Fruit fly (Drosophila melanogaster): Measurements from ENCODE around the gene CG6321.

Gene CG6321

DNA sequence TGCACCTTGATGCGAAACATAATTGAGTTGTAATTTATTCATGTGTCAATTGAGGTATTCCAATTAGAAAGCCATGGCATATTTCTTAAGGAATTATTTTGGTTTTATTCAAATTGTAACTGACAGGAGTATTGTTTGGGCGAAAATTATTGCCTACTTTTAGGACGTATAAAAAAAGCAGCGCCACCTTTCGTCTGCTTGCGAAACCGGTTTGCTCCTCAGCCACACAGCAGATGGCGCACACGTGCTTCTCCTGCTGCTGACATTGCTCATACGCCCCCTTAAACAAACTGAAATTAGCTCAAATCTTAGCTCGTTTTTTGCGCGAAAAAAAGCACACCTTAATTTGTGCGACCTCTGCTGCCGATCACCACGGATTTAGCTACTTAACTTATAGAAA is 13.1 kb downstream of the CG6321 start (continued):
- peak; percentile 65 for TF ChIP-seq CG9817 (tag; optimal IDR thresholded peaks at IDR 0.05)
- peak; percentile 42; the same call in 1 of the 2 replicates for TF ChIP-seq ttk (GFP tag; IDR thresholded peaks at IDR 0.05)
- TF ChIP-seq ken (GFP tag; IDR thresholded peaks at IDR 0.05): peak; percentile 80; the same call in 2 of the 3 replicates
- peak; percentile 79 for TF ChIP-seq az2 (GFP tag; optimal IDR thresholded peaks at IDR 0.05)
- TF ChIP-seq CG12744 (GFP tag; optimal IDR thresholded peaks at IDR 0.05): peak; percentile 85
- peak; percentile 54 for TF ChIP-seq CG4707 (GFP tag; optimal IDR thresholded peaks at IDR 0.05)
- peak; percentile 78 for TF ChIP-seq caup (GFP tag; optimal IDR thresholded peaks at IDR 0.05; ENCODE audit: severe bottlenecking)
- no peak for TF ChIP-seq CG7745 (tag; optimal IDR thresholded peaks at IDR 0.05)
- peak; percentile 69 for TF ChIP-seq CG13424 (tag; optimal IDR thresholded peaks at IDR 0.05)
- peak; percentile 81 for TF ChIP-seq Dbx (GFP tag; IDR thresholded peaks at IDR 0.05)
- TF ChIP-seq ems (GFP tag; optimal IDR thresholded peaks at IDR 0.05): peak; percentile 50
- peak; percentile 53 for TF ChIP-seq Aef1 (GFP tag; IDR thresholded peaks at IDR 0.05)
- TF ChIP-seq CG10267 (tag; optimal IDR thresholded peaks at IDR 0.05): peak; percentile 57
- peak; percentile 69 for TF ChIP-seq CG12236 (GFP tag; optimal IDR thresholded peaks at IDR 0.05)
- no peak for TF ChIP-seq zfh2 (GFP tag; optimal IDR thresholded peaks at IDR 0.05)
- peak; percentile 81 for TF ChIP-seq Meics (GFP tag; optimal IDR thresholded peaks at IDR 0.05)
- peak; percentile 55 for TF ChIP-seq CG10274 (GFP tag; optimal IDR thresholded peaks at IDR 0.05)
- TF ChIP-seq CG31441 (GFP tag; IDR thresholded peaks at IDR 0.05): peak; percentile 44; the same call in 1 of the 2 replicates
- no peak for TF ChIP-seq Sin3A (optimal IDR thresholded peaks at IDR 0.05)
- peak; percentile 55 for TF ChIP-seq fd96Cb (tag; optimal IDR thresholded peaks at IDR 0.05)
- TF ChIP-seq CG14860 (GFP tag; IDR thresholded peaks at IDR 0.05; ENCODE audit: partially characterized antibody): no peak
- TF ChIP-seq dm (GFP tag; optimal IDR thresholded peaks at IDR 0.05): peak; percentile 69
- peak; percentile 48 for TF ChIP-seq CG8290 (GFP tag; optimal IDR thresholded peaks at IDR 0.05)
- TF ChIP-seq CG8290 (tag; optimal IDR thresholded peaks at IDR 0.05): peak; percentile 28 to 92
- TF ChIP-seq CG14441 (GFP tag; IDR thresholded peaks at IDR 0.05): peak; percentile 72
- peak; percentile 75 for TF ChIP-seq Hmr (GFP tag; optimal IDR thresholded peaks at IDR 0.05)
- no peak for TF ChIP-seq grn (GFP tag; optimal IDR thresholded peaks at IDR 0.05)
- peak; percentile 45 for TF ChIP-seq fu2 (GFP tag; optimal IDR thresholded peaks at IDR 0.05)
- TF ChIP-seq ERR (GFP tag; optimal IDR thresholded peaks at IDR 0.05): peak; percentile 22
- TF ChIP-seq dysf (GFP tag; IDR thresholded peaks at IDR 0.05): peak; percentile 85
- TF ChIP-seq hb (GFP tag; IDR thresholded peaks at IDR 0.05; ENCODE audit: partially characterized antibody): no peak
- peak; percentile 70 for TF ChIP-seq Side (GFP tag; optimal IDR thresholded peaks at IDR 0.05)
- TF ChIP-seq CG13296 (GFP tag; optimal IDR thresholded peaks at IDR 0.05): peak; percentile 4
- TF ChIP-seq Eip74EF (GFP tag; optimal IDR thresholded peaks at IDR 0.05): no peak
- peak; percentile 83 for TF ChIP-seq tin (GFP tag; optimal IDR thresholded peaks at IDR 0.05)
- peak; percentile 76 for TF ChIP-seq CG9609 (GFP tag; optimal IDR thresholded peaks at IDR 0.05)
- TF ChIP-seq kah (GFP tag; optimal IDR thresholded peaks at IDR 0.05): peak; percentile 42
- peak; percentile 68 for TF ChIP-seq CG9727 (GFP tag; optimal IDR thresholded peaks at IDR 0.05)
- TF ChIP-seq CG13287 (GFP tag; IDR thresholded peaks at IDR 0.05; ENCODE audit: partially characterized antibody): peak; percentile 55; the same call in 1 of the 2 replicates
- peak; percentile 92 for TF ChIP-seq CG32532 (GFP tag; IDR thresholded peaks at IDR 0.05)
- TF ChIP-seq Hr78 (GFP tag; optimal IDR thresholded peaks at IDR 0.05): no peak
- no peak for TF ChIP-seq Trl (optimal IDR thresholded peaks at IDR 0.05)
- peak; percentile 82 for TF ChIP-seq Trl (GFP tag; optimal IDR thresholded peaks at IDR 0.05)
- TF ChIP-seq Hand (GFP tag; optimal IDR thresholded peaks at IDR 0.05): no peak
- TF ChIP-seq CG2712 (tag; optimal IDR thresholded peaks at IDR 0.05): peak; percentile 73
- peak; percentile 42 for TF ChIP-seq CG6765 (GFP tag; optimal IDR thresholded peaks at IDR 0.05)
- peak; percentile 78 for TF ChIP-seq shn (GFP tag; optimal IDR thresholded peaks at IDR 0.05)
- TF ChIP-seq da (GFP tag; optimal IDR thresholded peaks at IDR 0.05): peak; percentile 65
- no peak for TF ChIP-seq Dip3 (GFP tag; optimal IDR thresholded peaks at IDR 0.05)
- TF ChIP-seq CG30403 (GFP tag; optimal IDR thresholded peaks at IDR 0.05): peak; percentile 82
- TF ChIP-seq Six4 (GFP tag; optimal IDR thresholded peaks at IDR 0.05): peak; percentile 54

Measured in whole organism, embryonic.